Worm (Caenorhabditis elegans) whole organism, mixed stage, embryonic: Measurements from ENCODE around the gene F53A2.1.

Experiments
- blmp-1 ChIP-seq: fragments of 150-350 bp; optimal IDR thresholded peaks from 2 replicates; lab custom pipeline; 2014; ENCODE audit warnings: missing biosample characterization, missing genetic modification characterization
- ces-1 ChIP-seq: fragments of 150-350 bp; optimal IDR thresholded peaks from 2 replicates; lab custom pipeline; 2014; ENCODE audit warnings: missing biosample characterization, missing genetic modification reagents, missing genetic modification characterization
- lin-13 ChIP-seq: fragments of 150-350 bp; optimal IDR thresholded peaks from 2 replicates; lab custom pipeline; 2014; ENCODE audit warnings: missing biosample characterization, missing genetic modification characterization
- mep-1 ChIP-seq: fragments of 150-350 bp; optimal IDR thresholded peaks from 2 replicates; lab custom pipeline; 2017; ENCODE audit warnings: missing biosample characterization, missing genetic modification reagents, missing genetic modification characterization, inconsistent platforms
- mls-2 ChIP-seq: sonication (generic microtip); optimal IDR thresholded peaks from 2 replicates; lab custom pipeline; 2016; ENCODE audit warnings: mild to moderate bottlenecking, missing genetic modification characterization, moderate library complexity, missing compliant biosample characterization
- nhr-76 ChIP-seq: sonication (generic microtip); optimal IDR thresholded peaks from 2 replicates; lab custom pipeline; 2017; ENCODE audit warnings: missing biosample characterization, missing genetic modification characterization
- pha-4 ChIP-seq: fragments of 150-350 bp; optimal IDR thresholded peaks from 2 replicates; lab custom pipeline; 2018; ENCODE audit warnings: missing biosample characterization, missing genetic modification reagents, missing genetic modification characterization
- snpc-4 ChIP-seq: fragments of 150-350 bp; optimal IDR thresholded peaks from 2 replicates; lab custom pipeline; 2014; ENCODE audit warnings: missing biosample characterization, missing genetic modification characterization
- unc-39 ChIP-seq: fragments of 150-350 bp; optimal IDR thresholded peaks from 2 replicates; lab custom pipeline; 2014; ENCODE audit warnings: missing biosample characterization, missing genetic modification characterization
- ztf-11 ChIP-seq: fragments of 150-350 bp; optimal IDR thresholded peaks from 2 replicates; lab custom pipeline; 2014; ENCODE audit warnings: missing biosample characterization, missing genetic modification characterization

DNA sequence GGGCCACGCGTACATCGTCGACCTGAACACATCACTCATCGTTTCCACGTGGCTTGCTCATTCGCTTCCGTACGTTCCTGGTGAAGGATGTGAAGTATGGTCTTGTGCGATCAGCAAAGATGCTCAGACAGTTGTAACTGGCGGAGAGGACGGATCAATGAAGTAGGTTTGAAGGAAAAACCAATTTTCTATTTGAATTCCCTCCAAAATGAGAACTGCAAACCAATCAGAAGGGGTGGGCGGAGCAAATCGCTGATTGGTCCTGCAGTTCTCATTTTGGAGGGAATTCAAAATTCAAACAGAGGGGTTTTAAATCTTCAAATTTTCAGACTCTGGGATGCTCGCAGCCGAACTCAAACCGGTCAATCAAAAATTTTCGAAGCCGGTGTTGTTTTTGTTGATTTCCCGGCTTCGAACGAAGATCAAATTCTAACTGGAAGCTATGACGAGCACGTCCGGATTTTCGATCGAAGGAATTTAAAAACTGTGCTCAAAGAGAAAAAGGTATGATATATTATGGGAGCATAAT lies 7.2 kb downstream of the F53A2.1 start:
- no peak for TF ChIP-seq nhr-76 (tag; lab: Kevin White, UChicago)
- TF ChIP-seq snpc-4 (tag; lab: Kevin White, UChicago) = no peak
- TF ChIP-seq unc-39 (tag; lab: Kevin White, UChicago) = no peak
- no peak for TF ChIP-seq ztf-11
- no peak for TF ChIP-seq ces-1
- TF ChIP-seq mls-2 (tag; lab: Kevin White, UChicago) = no peak
- TF ChIP-seq pha-4 (tag; lab: Kevin White, UChicago) = no peak
- no peak for TF ChIP-seq mep-1 (tag; lab: Kevin White, UChicago)
- no peak for TF ChIP-seq blmp-1
- TF ChIP-seq lin-13 (tag; lab: Kevin White, UChicago) = no peak
